Worm (Caenorhabditis elegans) whole organism, L4 larva: ENCODE measurements around the gene T03F7.5.

Experiments
- nhr-6 ChIP-seq: fragments of 150-350 bp; optimal IDR thresholded peaks from 2 replicates; lab custom pipeline; 2014; ENCODE audit warnings: missing biosample characterization, missing genetic modification characterization
- tag-97 ChIP-seq: fragments of 200-800 bp; sonication (Bioruptor generic); IDR thresholded peaks from 2 replicates; pipeline ENCODE4 v1.3.6; 2022; ENCODE audit warnings: missing genetic modification characterization, missing compliant biosample characterization
- unc-62 ChIP-seq, 3 experiments: fragments of 150-350 bp in 1 of 3; sonication (generic microtip); optimal IDR thresholded peaks in 2 of 3; peaks in 1 of 3; 1 replicate in 1 of 3; 2 replicates in 2 of 3; lab custom pipeline; 2014 to 2017; ENCODE audit warnings: missing biosample characterization in 3 of 3, missing genetic modification characterization in 3 of 3, missing genetic modification reagents in 3 of 3, missing genotype in 1 of 3

T03F7.5 gene

DNA sequence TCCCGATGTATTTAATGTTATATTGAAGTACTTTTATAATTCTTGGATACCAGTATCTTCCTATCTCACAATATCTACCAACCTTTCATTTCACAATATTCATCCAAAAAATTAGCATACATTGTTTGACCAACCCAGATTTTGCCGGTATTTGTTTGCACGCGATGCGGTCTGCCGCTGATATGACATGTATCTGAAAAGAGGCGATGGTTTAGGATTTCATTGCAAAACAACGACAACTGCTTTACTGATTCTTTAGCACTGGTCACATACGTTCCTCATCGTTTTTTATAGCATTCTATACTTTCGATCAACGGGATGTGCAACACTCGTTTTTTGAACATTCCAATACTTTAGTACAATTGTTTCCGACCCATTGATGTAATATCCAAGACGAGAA, 50.7 kb downstream of the T03F7.5 start, which contains the start of gene mam-4:
Gene mam-4, plus strand, starts transcription at position 301 of the 400 bp plus-strand sequence.
- peak in 1 of 2 experiments; percentile 53 for TF ChIP-seq unc-62 (GFP tag; optimal IDR thresholded peaks at IDR 0.05 in 1 of 2; lab: Kevin White, UChicago)
- TF ChIP-seq unc-62 (tag; optimal IDR thresholded peaks at IDR 0.05; lab: Kevin White, UChicago), result no peak
- TF ChIP-seq nhr-6 (tag; lab: Kevin White, UChicago), result no peak
- TF ChIP-seq tag-97 (GFP tag; lab: Robert Waterston, UW), result no peak
